Worm (Caenorhabditis elegans): ENCODE data around the gene Y113G7A.13.

The Y113G7A.13 gene

DNA sequence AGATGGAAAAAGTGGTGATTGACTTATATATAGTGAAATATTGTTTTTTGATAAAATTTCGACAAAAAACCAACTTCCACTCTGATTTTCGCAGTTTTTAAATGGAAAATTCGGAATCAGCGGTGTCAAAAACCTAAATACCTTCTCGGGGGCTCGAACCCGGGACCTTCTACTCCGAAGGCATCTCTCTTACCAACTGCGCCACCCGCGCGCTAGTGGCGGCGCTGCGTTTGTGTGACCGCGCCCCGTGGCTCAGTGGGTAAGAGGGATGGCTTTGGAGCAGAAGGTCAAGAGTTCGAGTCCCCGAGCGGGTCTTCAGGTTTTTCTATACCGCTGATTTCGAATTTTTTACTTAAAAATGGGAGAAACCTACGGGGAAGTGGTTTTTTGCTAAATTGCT, 22.9 kb upstream of the Y113G7A.13 start:
- TF ChIP-seq hmg-4 (GFP tag; optimal IDR thresholded peaks at IDR 0.05) (no peak), F13C5.2 (tag; optimal IDR thresholded peaks at IDR 0.05) (no peak), sea-1 (GFP tag; conservative IDR thresholded peaks at IDR 0.05) (no peak), tra-4 (tag; optimal IDR thresholded peaks at IDR 0.05) (no peak), B0310.2 (tag; optimal IDR thresholded peaks at IDR 0.05) (no peak), aly-1 (tag; optimal IDR thresholded peaks at IDR 0.05) (no peak), ceh-36 (tag; optimal IDR thresholded peaks at IDR 0.05) (no peak)

- no peak for TF ChIP-seq ets-7 (tag; optimal IDR thresholded peaks at IDR 0.05)
- TF ChIP-seq ceh-13 (GFP tag; optimal IDR thresholded peaks at IDR 0.05), result no peak
- TF ChIP-seq tra-4 (tag; optimal IDR thresholded peaks at IDR 0.05), result no peak
- no peak for TF ChIP-seq F13C5.2 (tag; optimal IDR thresholded peaks at IDR 0.05)
- no peak for TF ChIP-seq hnd-1 (tag; optimal IDR thresholded peaks at IDR 0.05)
- no peak for TF ChIP-seq sea-1 (GFP tag; conservative IDR thresholded peaks at IDR 0.05)
- no peak for TF ChIP-seq hmbx-1 (tag; optimal IDR thresholded peaks at IDR 0.05)
- TF ChIP-seq tbx-37 (GFP tag; conservative IDR thresholded peaks at IDR 0.05), result no peak
- no peak for TF ChIP-seq aly-1 (tag; optimal IDR thresholded peaks at IDR 0.05)
- TF ChIP-seq ceh-36 (tag; optimal IDR thresholded peaks at IDR 0.05), result no peak
- TF ChIP-seq flt-1 (GFP tag; IDR thresholded peaks at IDR 0.05), result no peak
- no peak for TF ChIP-seq B0310.2 (tag; optimal IDR thresholded peaks at IDR 0.05)
- TF ChIP-seq tbx-11 (GFP tag; IDR thresholded peaks at IDR 0.05), result no peak
- TF ChIP-seq scrt-1 (GFP tag; IDR thresholded peaks at IDR 0.05), result no peak
- TF ChIP-seq ama-1 (optimal IDR thresholded peaks at IDR 0.05), result no peak
- TF ChIP-seq pes-1 (GFP tag; IDR thresholded peaks at IDR 0.05), result no peak
- no peak for TF ChIP-seq hmg-4 (GFP tag; optimal IDR thresholded peaks at IDR 0.05)
Measured at ce11 chrV:20126637-20127036, 21.4 kb upstream of the Y113G7A.13 start.

DNA sequence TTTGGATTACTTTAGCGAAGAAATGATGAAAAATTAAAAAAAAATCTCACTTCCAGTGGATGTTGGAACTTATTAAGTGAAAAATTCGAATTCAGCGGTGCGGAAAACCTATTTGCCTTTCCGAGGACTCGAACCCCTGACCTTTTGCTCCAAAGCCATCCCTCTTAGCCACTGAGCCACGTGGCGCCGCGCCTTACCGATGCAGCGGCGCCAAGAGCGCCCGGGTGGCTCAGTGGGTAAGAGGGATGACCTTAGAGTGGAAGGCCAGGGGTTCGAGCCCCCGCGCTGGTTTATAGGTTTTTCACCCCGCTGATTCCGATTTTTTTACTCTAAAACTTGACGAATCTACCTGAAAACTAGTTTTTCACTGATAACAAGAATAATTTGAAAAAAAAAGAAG, 20.5 kb upstream of the Y113G7A.13 start:
- TF ChIP-seq flt-1 (GFP tag; IDR thresholded peaks at IDR 0.05) (no peak), pes-1 (GFP tag; IDR thresholded peaks at IDR 0.05) (peak; percentile 37; the same call in 1 of the 2 replicates)

DNA sequence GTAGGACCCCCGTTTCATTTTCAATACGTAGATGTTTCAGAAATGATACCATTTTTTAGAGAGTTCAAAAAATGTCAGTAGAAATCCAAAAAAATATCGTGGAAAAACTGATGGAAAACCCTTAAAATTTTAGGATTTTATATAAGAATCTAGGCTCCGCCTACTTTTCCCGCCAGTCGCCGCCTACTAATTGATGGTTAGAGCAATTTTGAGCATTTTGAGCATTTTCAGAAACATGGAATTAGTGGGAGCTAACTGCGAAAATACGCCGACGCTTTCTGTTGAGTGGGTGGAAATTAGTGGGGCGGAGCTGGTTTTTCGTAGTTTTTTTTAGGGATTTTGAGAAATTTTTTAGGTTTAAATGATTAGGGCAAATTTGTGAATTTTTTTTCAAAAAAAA, 14.8 kb upstream of the Y113G7A.13 start, which contains the start of gene ssu-1:
Gene ssu-1 (minus strand): TSS at position 101 of the 400 bp plus-strand sequence.
- TF ChIP-seq ets-7 (tag; optimal IDR thresholded peaks at IDR 0.05), result no peak
- no peak for TF ChIP-seq ceh-13 (GFP tag; optimal IDR thresholded peaks at IDR 0.05)
- TF ChIP-seq ceh-36 (tag; optimal IDR thresholded peaks at IDR 0.05), result no peak
- TF ChIP-seq hmbx-1 (tag; optimal IDR thresholded peaks at IDR 0.05), result no peak
- TF ChIP-seq B0310.2 (tag; optimal IDR thresholded peaks at IDR 0.05), result no peak
- TF ChIP-seq ama-1 (optimal IDR thresholded peaks at IDR 0.05), result no peak
- no peak for TF ChIP-seq scrt-1 (GFP tag; IDR thresholded peaks at IDR 0.05)
- no peak for TF ChIP-seq pes-1 (GFP tag; IDR thresholded peaks at IDR 0.05)

ce11 chrV:20134797-20135196, 13.2 kb upstream of the Y113G7A.13 start:
- TF ChIP-seq hmg-4 (GFP tag; optimal IDR thresholded peaks at IDR 0.05) (no peak), pes-1 (GFP tag; IDR thresholded peaks at IDR 0.05) (no peak), hmbx-1 (tag; optimal IDR thresholded peaks at IDR 0.05) (no peak), tra-4 (tag; optimal IDR thresholded peaks at IDR 0.05) (no peak), F13C5.2 (tag; optimal IDR thresholded peaks at IDR 0.05) (no peak), aly-1 (tag; optimal IDR thresholded peaks at IDR 0.05) (no peak), ama-1 (optimal IDR thresholded peaks at IDR 0.05) (no peak)

DNA sequence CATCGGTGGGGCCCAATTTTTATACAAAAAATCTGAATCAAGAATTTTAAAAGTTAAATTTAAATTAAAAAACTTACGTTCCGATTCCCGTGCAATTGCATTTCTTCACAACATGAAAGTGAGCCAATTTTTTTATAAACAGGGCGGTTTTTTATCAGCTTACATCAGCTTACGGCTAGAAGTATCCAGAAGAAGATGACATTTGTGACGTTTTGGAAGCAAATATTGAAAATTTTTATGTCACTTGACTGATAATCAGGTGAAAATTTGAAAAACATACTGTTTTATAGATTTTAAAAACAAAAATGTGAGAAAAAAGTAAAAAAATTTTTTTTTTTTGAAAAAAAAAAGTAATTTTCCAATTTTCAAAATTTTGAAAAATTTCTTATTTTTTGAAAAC, 12.7 kb upstream of the Y113G7A.13 start, which contains the start of gene Y113G7A.22:
Gene Y113G7A.22 (minus strand): TSS at position 101 of the 400 bp plus-strand sequence.
- no peak for TF ChIP-seq sea-1 (GFP tag; conservative IDR thresholded peaks at IDR 0.05)
- TF ChIP-seq ets-7 (tag; optimal IDR thresholded peaks at IDR 0.05), result no peak
- TF ChIP-seq ceh-36 (tag; optimal IDR thresholded peaks at IDR 0.05), result no peak
- no peak for TF ChIP-seq hnd-1 (tag; optimal IDR thresholded peaks at IDR 0.05)
- no peak for TF ChIP-seq aly-1 (tag; optimal IDR thresholded peaks at IDR 0.05)
- TF ChIP-seq hmg-4 (GFP tag; optimal IDR thresholded peaks at IDR 0.05), result no peak
- no peak for TF ChIP-seq hmbx-1 (tag; optimal IDR thresholded peaks at IDR 0.05)
- no peak for TF ChIP-seq flt-1 (GFP tag; IDR thresholded peaks at IDR 0.05)
- no peak for TF ChIP-seq tra-4 (tag; optimal IDR thresholded peaks at IDR 0.05)
- TF ChIP-seq pes-1 (GFP tag; IDR thresholded peaks at IDR 0.05), result no peak
- no peak for TF ChIP-seq B0310.2 (tag; optimal IDR thresholded peaks at IDR 0.05)
- no peak for TF ChIP-seq ceh-13 (GFP tag; optimal IDR thresholded peaks at IDR 0.05)
- TF ChIP-seq tbx-37 (GFP tag; conservative IDR thresholded peaks at IDR 0.05), result no peak
- no peak for TF ChIP-seq scrt-1 (GFP tag; IDR thresholded peaks at IDR 0.05)
- no peak for TF ChIP-seq tbx-11 (GFP tag; IDR thresholded peaks at IDR 0.05)
- TF ChIP-seq ama-1 (optimal IDR thresholded peaks at IDR 0.05), result no peak
- TF ChIP-seq F13C5.2 (tag; optimal IDR thresholded peaks at IDR 0.05), result no peak

- TF ChIP-seq hmbx-1 (tag; optimal IDR thresholded peaks at IDR 0.05) (no peak), hmg-4 (GFP tag; optimal IDR thresholded peaks at IDR 0.05) (no peak), tbx-11 (GFP tag; IDR thresholded peaks at IDR 0.05) (no peak), tra-4 (tag; optimal IDR thresholded peaks at IDR 0.05) (no peak), ets-7 (tag; optimal IDR thresholded peaks at IDR 0.05) (no peak), B0310.2 (tag; optimal IDR thresholded peaks at IDR 0.05) (no peak), F13C5.2 (tag; optimal IDR thresholded peaks at IDR 0.05) (no peak), scrt-1 (GFP tag; IDR thresholded peaks at IDR 0.05) (no peak)
Measured at ce11 chrV:20138407-20139044, 9.5 kb upstream of the Y113G7A.13 start, which contains the start of gene Y113G7A.14. Gene Y113G7A.14, minus strand, starts transcription at chrV:20138457.

- TF ChIP-seq pes-1 (GFP tag; IDR thresholded peaks at IDR 0.05), result no peak
- TF ChIP-seq flt-1 (GFP tag; IDR thresholded peaks at IDR 0.05), result no peak
- no peak for TF ChIP-seq sea-1 (GFP tag; conservative IDR thresholded peaks at IDR 0.05)
- no peak for TF ChIP-seq ets-7 (tag; optimal IDR thresholded peaks at IDR 0.05)
- no peak for TF ChIP-seq ceh-36 (tag; optimal IDR thresholded peaks at IDR 0.05)
- no peak for TF ChIP-seq B0310.2 (tag; optimal IDR thresholded peaks at IDR 0.05)
- TF ChIP-seq hnd-1 (tag; optimal IDR thresholded peaks at IDR 0.05), result no peak
- no peak for TF ChIP-seq aly-1 (tag; optimal IDR thresholded peaks at IDR 0.05)
- TF ChIP-seq ama-1 (optimal IDR thresholded peaks at IDR 0.05), result no peak
- TF ChIP-seq hmbx-1 (tag; optimal IDR thresholded peaks at IDR 0.05), result no peak
- TF ChIP-seq tbx-37 (GFP tag; conservative IDR thresholded peaks at IDR 0.05), result no peak
- TF ChIP-seq F13C5.2 (tag; optimal IDR thresholded peaks at IDR 0.05), result no peak
- no peak for TF ChIP-seq hmg-4 (GFP tag; optimal IDR thresholded peaks at IDR 0.05)
Measured at ce11 chrV:20142285-20142684, 5.7 kb upstream of the Y113G7A.13 start, which contains the start of gene Y113G7A.12. Gene Y113G7A.12, plus strand, starts transcription at chrV:20142585.
